Worm (Caenorhabditis elegans): ENCODE data around the gene C36B7.2.

C36B7.2 gene

DNA sequence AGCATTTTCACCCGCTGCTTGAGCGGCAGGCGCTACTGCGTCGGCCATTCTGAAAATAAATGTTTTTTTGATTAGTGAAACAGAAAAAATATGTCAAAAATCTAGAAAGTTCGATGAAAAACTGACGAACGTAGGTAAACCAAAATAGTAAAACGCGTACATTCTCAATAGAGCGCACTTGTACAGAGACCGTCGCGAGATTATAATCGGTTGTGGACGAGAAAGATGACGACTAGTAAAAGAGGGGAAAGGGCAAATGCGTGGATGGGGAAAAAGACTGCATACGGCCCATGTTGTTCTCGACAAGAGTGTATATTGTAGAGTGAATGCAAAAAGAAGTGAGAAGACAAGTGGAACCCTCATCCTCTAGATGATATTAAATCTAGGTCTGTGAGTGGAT lies 5.9 kb upstream of the C36B7.2 start, which contains the start of gene C36B7.6:
Gene C36B7.6 (minus strand): TSS at position 49 of the 400 bp plus-strand sequence.
- no peak for TF ChIP-seq elt-3 (tag; optimal IDR thresholded peaks at IDR 0.05)
- TF ChIP-seq elt-1 (tag; optimal IDR thresholded peaks at IDR 0.05; ENCODE audit: borderline replicate concordance, insufficient read depth) = peak; percentile 20
- TF ChIP-seq sem-2 (GFP tag; optimal IDR thresholded peaks at IDR 0.05) = no peak
- no peak for TF ChIP-seq nhr-28 (tag; optimal IDR thresholded peaks at IDR 0.05)
- TF ChIP-seq blmp-1 (tag; optimal IDR thresholded peaks at IDR 0.05) = no peak
- no peak for TF ChIP-seq ham-2 (GFP tag; optimal IDR thresholded peaks at IDR 0.05)
- no peak for TF ChIP-seq bed-3 (GFP tag; optimal IDR thresholded peaks at IDR 0.05)
- no peak for TF ChIP-seq nhr-12 (tag; optimal IDR thresholded peaks at IDR 0.05)
- no peak for TF ChIP-seq unc-120 (tag; optimal IDR thresholded peaks at IDR 0.05; ENCODE audit: poor library complexity, severe bottlenecking)
- TF ChIP-seq ceh-39 (tag; optimal IDR thresholded peaks at IDR 0.05) = peak; percentile 42
- no peak for TF ChIP-seq mls-2 (tag; optimal IDR thresholded peaks at IDR 0.05)
- peak; percentile 41 for TF ChIP-seq lin-13 (tag; optimal IDR thresholded peaks at IDR 0.05)
- TF ChIP-seq snpc-4 (tag; optimal IDR thresholded peaks at IDR 0.05) = no peak
- TF ChIP-seq ceh-43 (GFP tag; optimal IDR thresholded peaks at IDR 0.05) = no peak
- TF ChIP-seq lsy-2 (tag; optimal IDR thresholded peaks at IDR 0.05) = no peak
- TF ChIP-seq drap-1 (GFP tag; optimal IDR thresholded peaks at IDR 0.05) = no peak
- no peak for TF ChIP-seq flh-1 (GFP tag; optimal IDR thresholded peaks at IDR 0.05)
- TF ChIP-seq sptf-1 (tag; optimal IDR thresholded peaks at IDR 0.05) = no peak
- TF ChIP-seq M03D4.4 (tag; optimal IDR thresholded peaks at IDR 0.05) = no peak
- TF ChIP-seq ceh-83 (GFP tag; optimal IDR thresholded peaks at IDR 0.05) = no peak
- no peak for TF ChIP-seq ces-1 (GFP tag; optimal IDR thresholded peaks at IDR 0.05)
- no peak for TF ChIP-seq unc-62 (GFP tag; optimal IDR thresholded peaks at IDR 0.05)
- peak; percentile 58 for TF ChIP-seq mep-1 (tag; optimal IDR thresholded peaks at IDR 0.05)
- TF ChIP-seq tbx-8 (GFP tag; optimal IDR thresholded peaks at IDR 0.05) = no peak
- TF ChIP-seq lin-32 (GFP tag; optimal IDR thresholded peaks at IDR 0.05) = no peak
- no peak for TF ChIP-seq cnd-1 (tag; optimal IDR thresholded peaks at IDR 0.05)
- TF ChIP-seq mab-5 (tag; optimal IDR thresholded peaks at IDR 0.05) = no peak
- TF ChIP-seq nhr-237 (tag; optimal IDR thresholded peaks at IDR 0.05) = no peak
- no peak for TF ChIP-seq nhr-76 (tag; optimal IDR thresholded peaks at IDR 0.05)
- no peak for TF ChIP-seq pha-4 (tag; optimal IDR thresholded peaks at IDR 0.05)
- TF ChIP-seq unc-39 (tag; optimal IDR thresholded peaks at IDR 0.05) = no peak
- peak; percentile 43 for TF ChIP-seq hlh-1 (tag; optimal IDR thresholded peaks at IDR 0.05)
- TF ChIP-seq ztf-11 (tag; optimal IDR thresholded peaks at IDR 0.05) = no peak
- no peak for TF ChIP-seq zip-8 (tag; optimal IDR thresholded peaks at IDR 0.05)
- peak; percentile 50 for TF ChIP-seq nhr-2 (tag; optimal IDR thresholded peaks at IDR 0.05)

DNA sequence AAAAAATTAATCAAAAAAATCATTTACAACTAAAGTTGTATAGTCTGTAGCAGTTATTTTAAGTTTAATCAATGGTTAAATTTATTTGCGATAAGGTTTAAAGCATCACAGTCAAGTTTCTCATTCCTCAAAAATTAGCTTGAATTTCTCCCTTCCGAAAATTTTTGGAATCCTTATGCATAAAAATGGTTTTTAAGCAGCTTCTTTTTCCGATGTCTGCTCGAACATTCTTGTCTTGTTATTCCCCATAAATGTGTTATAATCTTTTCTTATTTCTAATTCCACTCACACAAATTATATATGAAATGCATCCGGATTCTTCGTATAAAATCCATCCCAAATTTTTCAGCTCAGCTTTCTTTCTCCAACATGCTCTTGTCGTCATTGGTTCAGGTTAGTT lies 4.7 kb upstream of the C36B7.2 start, which contains the start of gene C36B7.3:
Gene C36B7.3 (plus strand): TSS at position 301 of the 400 bp plus-strand sequence.
- no peak for TF ChIP-seq tbx-8 (GFP tag; optimal IDR thresholded peaks at IDR 0.05)
- TF ChIP-seq ces-1 (GFP tag; optimal IDR thresholded peaks at IDR 0.05) = no peak
- TF ChIP-seq lin-13 (tag; optimal IDR thresholded peaks at IDR 0.05) = no peak
- TF ChIP-seq unc-62 (GFP tag; optimal IDR thresholded peaks at IDR 0.05) = no peak
- TF ChIP-seq elt-1 (tag; optimal IDR thresholded peaks at IDR 0.05; ENCODE audit: borderline replicate concordance, insufficient read depth) = no peak
- no peak for TF ChIP-seq flh-1 (GFP tag; optimal IDR thresholded peaks at IDR 0.05)
- no peak for TF ChIP-seq blmp-1 (tag; optimal IDR thresholded peaks at IDR 0.05)
- no peak for TF ChIP-seq sem-2 (GFP tag; optimal IDR thresholded peaks at IDR 0.05)
- TF ChIP-seq ceh-43 (GFP tag; optimal IDR thresholded peaks at IDR 0.05) = no peak
- TF ChIP-seq mls-2 (tag; optimal IDR thresholded peaks at IDR 0.05) = no peak
- no peak for TF ChIP-seq lsy-2 (tag; optimal IDR thresholded peaks at IDR 0.05)
- TF ChIP-seq ham-2 (GFP tag; optimal IDR thresholded peaks at IDR 0.05) = no peak
- TF ChIP-seq ceh-39 (tag; optimal IDR thresholded peaks at IDR 0.05) = no peak

ce11 chrX:7112589-7112988 lies 6.4 kb downstream of the C36B7.2 start, which contains the start of gene C36B7.1:
TSS of gene C36B7.1 (plus strand) at chrX:7112889.
- TF ChIP-seq mep-1 (tag; optimal IDR thresholded peaks at IDR 0.05) (no peak), nhr-2 (tag; optimal IDR thresholded peaks at IDR 0.05) (no peak), lsy-2 (tag; optimal IDR thresholded peaks at IDR 0.05) (no peak)

ce11 chrX:7116896-7117295 lies 10.7 kb downstream of the C36B7.2 start, which contains the start of gene hen-1:
TSS of gene hen-1 (minus strand) at chrX:7116996.
- TF ChIP-seq mls-2 (tag; optimal IDR thresholded peaks at IDR 0.05) = no peak
- TF ChIP-seq blmp-1 (tag; optimal IDR thresholded peaks at IDR 0.05) = no peak
- no peak for TF ChIP-seq bed-3 (GFP tag; optimal IDR thresholded peaks at IDR 0.05)
- no peak for TF ChIP-seq nhr-237 (tag; optimal IDR thresholded peaks at IDR 0.05)
- TF ChIP-seq sptf-1 (tag; optimal IDR thresholded peaks at IDR 0.05) = no peak
- TF ChIP-seq lsy-2 (tag; optimal IDR thresholded peaks at IDR 0.05) = no peak
- TF ChIP-seq mep-1 (tag; optimal IDR thresholded peaks at IDR 0.05) = no peak
- TF ChIP-seq pha-4 (tag; optimal IDR thresholded peaks at IDR 0.05) = no peak
